Worm (Caenorhabditis elegans): ENCODE measurements around the gene trpp-12.

ce11 chrX:2365890-2366289 is 43.6 kb upstream of the trpp-12 start, which contains the start of gene T24D8.6:
- no peak for TF ChIP-seq snpc-4 (tag; optimal IDR thresholded peaks at IDR 0.05)
- TF ChIP-seq nhr-237 (tag; optimal IDR thresholded peaks at IDR 0.05), result no peak
- no peak for TF ChIP-seq mep-1 (tag; optimal IDR thresholded peaks at IDR 0.05)
- TF ChIP-seq pha-4 (tag; optimal IDR thresholded peaks at IDR 0.05), result no peak
- TF ChIP-seq sem-2 (GFP tag; optimal IDR thresholded peaks at IDR 0.05), result no peak
- no peak for TF ChIP-seq nhr-28 (tag; optimal IDR thresholded peaks at IDR 0.05)

Measured in whole organism, mixed stage, embryonic.